Worm (Caenorhabditis elegans): ENCODE results near the gene gpa-5.

- no peak for TF ChIP-seq unc-30 (tag; optimal IDR thresholded peaks at IDR 0.05)
- no peak for TF ChIP-seq ama-1 (optimal IDR thresholded peaks at IDR 0.05)
- no peak for TF ChIP-seq C16A3.4 (tag; optimal IDR thresholded peaks at IDR 0.05)
- no peak for TF ChIP-seq fos-1 (tag; optimal IDR thresholded peaks at IDR 0.05)
- no peak for TF ChIP-seq efl-1 (optimal IDR thresholded peaks at IDR 0.05)
- TF ChIP-seq efl-1 (GFP tag; optimal IDR thresholded peaks at IDR 0.05 in 1 of 2) = peak in 1 of 2 experiments; percentile 27
- no peak for TF ChIP-seq lin-15B (tag; optimal IDR thresholded peaks at IDR 0.05)
- no peak for TF ChIP-seq lin-13 (GFP tag; optimal IDR thresholded peaks at IDR 0.05)
- no peak for TF ChIP-seq pax-3 (tag; optimal IDR thresholded peaks at IDR 0.05)
Observed at ce11 chrX:2093169-2093568, 27.7 kb downstream of the gpa-5 start, which contains the start of gene col-164.

Data from whole organism, L1 larva.